Worm (Caenorhabditis elegans) whole organism, L2 larva: Measurements from ENCODE around the gene ptrn-1.

Experiments used
- F13H6.1 ChIP-seq: sonication (generic microtip); optimal IDR thresholded peaks from 2 replicates; lab custom pipeline; 2016; ENCODE audit warnings: missing genetic modification characterization, missing compliant biosample characterization
- R02D3.7 ChIP-seq: fragments of 150-350 bp; optimal IDR thresholded peaks from 2 replicates; lab custom pipeline; 2014; ENCODE audit warnings: missing biosample characterization, missing genetic modification characterization
- egl-27 ChIP-seq: sonication (generic microtip); optimal IDR thresholded peaks from 3 replicates; lab custom pipeline; 2017; ENCODE audit warnings: missing biosample characterization, missing genetic modification reagents, missing genetic modification characterization
- fos-1 ChIP-seq: fragments of 150-350 bp; optimal IDR thresholded peaks from 2 replicates; lab custom pipeline; 2014; ENCODE audit warnings: missing biosample characterization, missing genetic modification characterization
- nhr-12 ChIP-seq: fragments of 150-350 bp; optimal IDR thresholded peaks from 2 replicates; lab custom pipeline; 2014; ENCODE audit warnings: missing biosample characterization, missing genetic modification characterization
- nhr-237 ChIP-seq: fragments of 150-350 bp; optimal IDR thresholded peaks from 2 replicates; lab custom pipeline; 2014; ENCODE audit warnings: missing biosample characterization, missing genetic modification characterization
- nhr-77 ChIP-seq: fragments of 150-350 bp; optimal IDR thresholded peaks from 2 replicates; lab custom pipeline; 2014; ENCODE audit warnings: missing biosample characterization, missing genetic modification characterization
- snpc-4 ChIP-seq: fragments of 150-350 bp; optimal IDR thresholded peaks from 2 replicates; lab custom pipeline; 2014; ENCODE audit warnings: missing biosample characterization, missing genetic modification characterization
- unc-62 ChIP-seq: fragments of 150-350 bp; optimal IDR thresholded peaks from 2 replicates; lab custom pipeline; 2014; ENCODE audit warnings: missing biosample characterization, missing genetic modification reagents, missing genetic modification characterization

ce11 chrX:17059760-17060159, 29.7 kb upstream of the ptrn-1 start:
- no peak for TF ChIP-seq F13H6.1 (tag; lab: Kevin White, UChicago)
- no peak for TF ChIP-seq nhr-12 (tag; lab: Kevin White, UChicago)
- no peak for TF ChIP-seq nhr-77 (tag; lab: Kevin White, UChicago)
- TF ChIP-seq snpc-4, result no peak
- TF ChIP-seq unc-62 (GFP tag; lab: Kevin White, UChicago), result no peak
- TF ChIP-seq R02D3.7, result no peak
- TF ChIP-seq egl-27 (tag; lab: Kevin White, UChicago), result no peak
- TF ChIP-seq nhr-237 (tag; lab: Kevin White, UChicago), result no peak
- TF ChIP-seq fos-1, result no peak
